Fruit fly (Drosophila melanogaster) S2 (cell line): ENCODE results near the gene Ctl2.

ENCODE experiments used
- CG8478 ChIP-seq: fragments of >200 bp; optimal IDR thresholded peaks from 2 replicates; lab custom pipeline; 2018
- CTCF ChIP-seq, 2 experiments: fragments of >200 bp; optimal IDR thresholded peaks; 2 replicates each; lab custom pipeline; 2018

- peak; percentile 80 to 84 for TF ChIP-seq CTCF (optimal IDR thresholded peaks at IDR 0.05; lab: Kevin White, UChicago)
- TF ChIP-seq CG8478 = no peak
Measured at dm6 chr3R:29087302-29087782, 35.8 kb upstream of the Ctl2 start.
